Worm (Caenorhabditis elegans) whole organism, early embryonic: ENCODE measurements around the gene srg-5.

ENCODE experiments used
- B0310.2 ChIP-seq: sonication (generic microtip); optimal IDR thresholded peaks from 2 replicates; lab custom pipeline; 2016; ENCODE audit warnings: mild to moderate bottlenecking, missing genetic modification characterization, missing compliant biosample characterization
- F13C5.2 ChIP-seq: sonication (generic microtip); optimal IDR thresholded peaks from 2 replicates; lab custom pipeline; 2017; ENCODE audit warnings: mild to moderate bottlenecking, missing genetic modification characterization, inconsistent platforms, missing compliant biosample characterization
- aly-1 ChIP-seq: sonication (generic microtip); optimal IDR thresholded peaks from 2 replicates; lab custom pipeline; 2016; ENCODE audit warnings: missing genetic modification characterization, missing compliant biosample characterization
- ama-1 ChIP-seq: fragments of 150-350 bp; optimal IDR thresholded peaks from 2 replicates; lab custom pipeline; 2014
- ceh-13 ChIP-seq: fragments of 200-800 bp; sonication (Bioruptor generic); optimal IDR thresholded peaks from 2 replicates; lab custom pipeline; 2018; ENCODE audit warnings: mild to moderate bottlenecking, missing genetic modification characterization, missing compliant biosample characterization
- ceh-36 ChIP-seq: sonication (generic microtip); optimal IDR thresholded peaks from 2 replicates; lab custom pipeline; 2016; ENCODE audit warnings: missing genetic modification characterization, inconsistent platforms, missing compliant biosample characterization
- ets-7 ChIP-seq: sonication (generic microtip); optimal IDR thresholded peaks from 2 replicates; lab custom pipeline; 2016; ENCODE audit warnings: missing genotype, missing genetic modification characterization, missing compliant biosample characterization
- flt-1 ChIP-seq: fragments of 200-800 bp; sonication (Bioruptor generic); IDR thresholded peaks from 2 replicates; pipeline ENCODE4 v1.3.6; 2022; ENCODE audit warnings: missing genetic modification characterization, missing compliant biosample characterization
- hmbx-1 ChIP-seq: sonication (generic microtip); optimal IDR thresholded peaks from 2 replicates; lab custom pipeline; 2016; ENCODE audit warnings: mild to moderate bottlenecking, missing genetic modification characterization, missing compliant biosample characterization
- hmg-4 ChIP-seq: fragments of 200-800 bp; sonication (Bioruptor generic); optimal IDR thresholded peaks from 2 replicates; lab custom pipeline; 2018; ENCODE audit warnings: mild to moderate bottlenecking, missing genetic modification characterization, missing compliant biosample characterization
- hnd-1 ChIP-seq: sonication (generic microtip); optimal IDR thresholded peaks from 2 replicates; lab custom pipeline; 2016; ENCODE audit warnings: missing genetic modification characterization, missing compliant biosample characterization
- pes-1 ChIP-seq: fragments of 200-800 bp; sonication (Bioruptor generic); IDR thresholded peaks from 2 replicates; pipeline ENCODE4 v1.3.6; 2022; ENCODE audit warnings: missing genetic modification reagents, missing genetic modification characterization, missing compliant biosample characterization
- scrt-1 ChIP-seq: fragments of 200-800 bp; sonication (Bioruptor generic); IDR thresholded peaks from 2 replicates; pipeline ENCODE4 v1.3.6; 2022; ENCODE audit warnings: missing genetic modification characterization, missing compliant biosample characterization
- sea-1 ChIP-seq: fragments of 200-800 bp; sonication (Bioruptor generic); conservative IDR thresholded peaks from 2 replicates; pipeline ENCODE4 v1.3.6; 2022; ENCODE audit warnings: missing genetic modification characterization, missing compliant biosample characterization
- tbx-11 ChIP-seq: fragments of 200-800 bp; sonication (Bioruptor generic); IDR thresholded peaks from 2 replicates; pipeline ENCODE4 v1.3.6; 2022; ENCODE audit warnings: missing genetic modification characterization, missing compliant biosample characterization
- tbx-37 ChIP-seq: fragments of 200-800 bp; sonication (Bioruptor generic); conservative IDR thresholded peaks from 2 replicates; pipeline ENCODE4 v1.3.6; 2022; ENCODE audit warnings: missing genetic modification reagents, missing genetic modification characterization, missing compliant biosample characterization
- tra-4 ChIP-seq: sonication (generic microtip); optimal IDR thresholded peaks from 2 replicates; lab custom pipeline; 2017; ENCODE audit warnings: missing genetic modification characterization, missing compliant biosample characterization

srg-5 gene

ce11 chrIII:6303114-6303647, 38.8 kb upstream of the srg-5 start, which contains the start of gene F47D12.9:
F47D12.9 (minus strand) TSS chrIII:6303380.
- TF ChIP-seq aly-1 (tag; lab: Kevin White, UChicago): no peak

- no peak for TF ChIP-seq pes-1 (GFP tag; lab: Robert Waterston, UW)
- TF ChIP-seq flt-1 (GFP tag; lab: Robert Waterston, UW): no peak
- no peak for TF ChIP-seq hmg-4 (GFP tag; lab: Kevin White, UChicago)
- TF ChIP-seq ets-7 (tag; lab: Kevin White, UChicago): no peak
- TF ChIP-seq aly-1 (tag; lab: Kevin White, UChicago): no peak
- TF ChIP-seq tra-4 (tag; lab: Kevin White, UChicago): no peak
- TF ChIP-seq F13C5.2: no peak
- TF ChIP-seq ceh-36 (tag; lab: Kevin White, UChicago): no peak
- TF ChIP-seq hmbx-1 (tag; lab: Kevin White, UChicago): no peak
- no peak for TF ChIP-seq tbx-37 (GFP tag; lab: Robert Waterston, UW)
- no peak for TF ChIP-seq B0310.2 (tag; lab: Kevin White, UChicago)
- no peak for TF ChIP-seq tbx-11 (GFP tag; lab: Robert Waterston, UW)
- no peak for TF ChIP-seq scrt-1 (GFP tag; lab: Robert Waterston, UW)
- TF ChIP-seq ceh-13 (GFP tag; lab: Kevin White, UChicago): no peak
- no peak for TF ChIP-seq sea-1 (GFP tag; lab: Robert Waterston, UW)
- no peak for TF ChIP-seq hnd-1 (tag; lab: Kevin White, UChicago)
- no peak for TF ChIP-seq ama-1 (lab: Kevin White, UChicago)
These were observed 36.0 kb upstream of the srg-5 start for ce11 chrIII:6300297-6300696.

- TF ChIP-seq tbx-37 (GFP tag; lab: Robert Waterston, UW): no peak
- no peak for TF ChIP-seq hmg-4 (GFP tag; lab: Kevin White, UChicago)
- no peak for TF ChIP-seq hmbx-1 (tag; lab: Kevin White, UChicago)
- TF ChIP-seq aly-1 (tag; lab: Kevin White, UChicago): no peak
- TF ChIP-seq ama-1 (lab: Kevin White, UChicago): no peak
- no peak for TF ChIP-seq pes-1 (GFP tag; lab: Robert Waterston, UW)
- TF ChIP-seq B0310.2 (tag; lab: Kevin White, UChicago): no peak
- no peak for TF ChIP-seq tbx-11 (GFP tag; lab: Robert Waterston, UW)
- no peak for TF ChIP-seq ets-7 (tag; lab: Kevin White, UChicago)
- TF ChIP-seq sea-1 (GFP tag; lab: Robert Waterston, UW): no peak
- TF ChIP-seq F13C5.2: no peak
- TF ChIP-seq ceh-13 (GFP tag; lab: Kevin White, UChicago): no peak
- TF ChIP-seq ceh-36 (tag; lab: Kevin White, UChicago): no peak
- TF ChIP-seq tra-4 (tag; lab: Kevin White, UChicago): no peak
- no peak for TF ChIP-seq hnd-1 (tag; lab: Kevin White, UChicago)
- TF ChIP-seq flt-1 (GFP tag; lab: Robert Waterston, UW): no peak
- no peak for TF ChIP-seq scrt-1 (GFP tag; lab: Robert Waterston, UW)
These were observed 33.8 kb upstream of the srg-5 start, which contains the start of gene F47D12.3 for ce11 chrIII:6298131-6298530. F47D12.3 (plus strand) TSS chrIII:6298461.

ce11 chrIII:6297599-6297998, 33.3 kb upstream of the srg-5 start:
- TF ChIP-seq sea-1 (GFP tag; lab: Robert Waterston, UW) (no peak), ceh-13 (GFP tag; lab: Kevin White, UChicago) (no peak), hmg-4 (GFP tag; lab: Kevin White, UChicago) (no peak), F13C5.2 (no peak), scrt-1 (GFP tag; lab: Robert Waterston, UW) (no peak), ama-1 (lab: Kevin White, UChicago) (no peak), pes-1 (GFP tag; lab: Robert Waterston, UW) (no peak), ceh-36 (tag; lab: Kevin White, UChicago) (no peak)

- TF ChIP-seq B0310.2 (tag; lab: Kevin White, UChicago) (no peak), F13C5.2 (no peak), ets-7 (tag; lab: Kevin White, UChicago) (no peak)
These were observed 31.8 kb upstream of the srg-5 start, which contains the start of gene F47D12.7 for ce11 chrIII:6295972-6296700. F47D12.7 (minus strand) TSS chrIII:6296022.

- TF ChIP-seq hmg-4 (GFP tag; lab: Kevin White, UChicago): no peak
- no peak for TF ChIP-seq hnd-1 (tag; lab: Kevin White, UChicago)
These were observed 26.3 kb upstream of the srg-5 start for ce11 chrIII:6290469-6291182.

ce11 chrIII:6289366-6289765, 25.0 kb upstream of the srg-5 start:
- no peak for TF ChIP-seq ama-1 (lab: Kevin White, UChicago)
- no peak for TF ChIP-seq B0310.2 (tag; lab: Kevin White, UChicago)
- TF ChIP-seq scrt-1 (GFP tag; lab: Robert Waterston, UW): no peak
